Worm (Caenorhabditis elegans): ENCODE measurements around the gene E02C12.19.
A peak's percentile ranks its signal among the peaks of the same experiment; 100 is the strongest.
"Not testable (repeated sequence)": the region's sequence is repeated elsewhere in the genome, so short reads cannot be mapped to it uniquely, and the experiment has no call there.

The E02C12.19 gene

ce11 chrV:9342965-9343628 is 33.2 kb downstream of the E02C12.19 start (continued):
- TF ChIP-seq T26A8.4 (GFP tag; IDR thresholded peaks at IDR 0.05): peak; percentile 91; the same call in 1 of the 2 replicates
- TF ChIP-seq madf-9 (GFP tag; conservative IDR thresholded peaks at IDR 0.05): 0 out of 2 replicates have a peak, but pooled peaks have one; percentile 45
- TF ChIP-seq snpc-1.2 (GFP tag; IDR thresholded peaks at IDR 0.05): peak; percentile 69
- 0 out of 2 replicates have a peak, but pooled peaks have one; percentile 9 for TF ChIP-seq Y105C5A.15 (GFP tag; IDR thresholded peaks at IDR 0.05)
- peak; percentile 81 for TF ChIP-seq D1046.2 (GFP tag; IDR thresholded peaks at IDR 0.05)
- 0 out of 2 replicates have a peak, but pooled peaks have one; percentile 33 for TF ChIP-seq zip-11 (GFP tag; IDR thresholded peaks at IDR 0.05)
- peak; percentile 37 for TF ChIP-seq fos-1 (tag; optimal IDR thresholded peaks at IDR 0.05)
- peak; percentile 77 for TF ChIP-seq lin-29 (GFP tag; IDR thresholded peaks at IDR 0.05)
- peak; percentile 80; the same call in 1 of the 2 replicates for TF ChIP-seq daf-19 (GFP tag; conservative IDR thresholded peaks at IDR 0.05)
- TF ChIP-seq dmd-6 (GFP tag; IDR thresholded peaks at IDR 0.05): peak; percentile 28; the same call in 1 of the 2 replicates

- TF ChIP-seq lim-7 (GFP tag; IDR thresholded peaks at IDR 0.05) (peak; percentile 63; the same call in 1 of the 2 replicates), vab-7 (GFP tag; IDR thresholded peaks at IDR 0.05) (peak; percentile 42; the same call in 1 of the 2 replicates), lin-29 (GFP tag; IDR thresholded peaks at IDR 0.05) (peak; percentile 76), mdt-29 (GFP tag; IDR thresholded peaks at IDR 0.05) (peak; percentile 85), hmg-1.1 (GFP tag; IDR thresholded peaks at IDR 0.05) (peak; percentile 80), dmd-9 (GFP tag; IDR thresholded peaks at IDR 0.05) (peak; percentile 71; the same call in 1 of the 2 replicates), Y105C5A.15 (GFP tag; IDR thresholded peaks at IDR 0.05) (peak; percentile 76; the same call in 1 of the 2 replicates), php-3 (GFP tag; IDR thresholded peaks at IDR 0.05) (peak; percentile 86), nhr-41 (GFP tag; IDR thresholded peaks at IDR 0.05) (0 out of 2 replicates have a peak, but pooled peaks have one; percentile 42), tra-1 (GFP tag; IDR thresholded peaks at IDR 0.05) (peak; percentile 81; the same call in 1 of the 2 replicates), nhr-42 (GFP tag; IDR thresholded peaks at IDR 0.05) (peak; percentile 90), T26A8.4 (GFP tag; IDR thresholded peaks at IDR 0.05) (peak; percentile 79), ctbp-1 (GFP tag; IDR thresholded peaks at IDR 0.05) (peak; percentile 82), arid-1 (GFP tag; conservative IDR thresholded peaks at IDR 0.05) (peak; percentile 76), madf-5 (GFP tag; IDR thresholded peaks at IDR 0.05) (peak; percentile 64 to 83; a peak in 3 of 4 replicates), Y48G9A.11 (GFP tag; IDR thresholded peaks at IDR 0.05) (peak; percentile 83), D1046.2 (GFP tag; IDR thresholded peaks at IDR 0.05) (peak; percentile 88), zip-11 (GFP tag; IDR thresholded peaks at IDR 0.05) (peak; percentile 80; the same call in 1 of the 2 replicates), ceh-20 (GFP tag; IDR thresholded peaks at IDR 0.05) (peak; percentile 83), lin-1 (GFP tag; IDR thresholded peaks at IDR 0.05) (peak; percentile 53; the same call in 1 of the 2 replicates), mxl-2 (GFP tag; conservative IDR thresholded peaks at IDR 0.05) (peak; percentile 68), zfp-3 (GFP tag; conservative IDR thresholded peaks at IDR 0.05) (peak; percentile 97), madf-9 (GFP tag; conservative IDR thresholded peaks at IDR 0.05) (peak; percentile 59; the same call in 1 of the 2 replicates), saeg-2 (GFP tag; IDR thresholded peaks at IDR 0.05) (peak; percentile 81), dmd-6 (GFP tag; IDR thresholded peaks at IDR 0.05) (peak; percentile 66), egl-43 (GFP tag; IDR thresholded peaks at IDR 0.05) (peak; percentile 89), dmd-8 (GFP tag; IDR thresholded peaks at IDR 0.05) (0 out of 2 replicates have a peak, but pooled peaks have one; percentile 56), ZK337.2 (GFP tag; IDR thresholded peaks at IDR 0.05) (0 out of 2 replicates have a peak, but pooled peaks have one; percentile 61), lin-38 (GFP tag; IDR thresholded peaks at IDR 0.05) (peak; percentile 78), F44E2.7 (GFP tag; IDR thresholded peaks at IDR 0.05) (0 out of 2 replicates have a peak, but pooled peaks have one; percentile 49), pha-4 (GFP tag; IDR thresholded peaks at IDR 0.05) (peak; percentile 95), Y75B8A.6 (GFP tag; IDR thresholded peaks at IDR 0.05) (peak; percentile 94), snpc-1.2 (GFP tag; IDR thresholded peaks at IDR 0.05) (peak; percentile 76)
- TF ChIP-seq pha-4 (tag; optimal IDR thresholded peaks at IDR 0.05): not testable (repeated sequence)
These were observed 34.0 kb downstream of the E02C12.19 start for ce11 chrV:9342282-9342681.

Measured in whole organism, L4 larva.